Fruit fly (Drosophila melanogaster) whole organism, embryonic: ENCODE measurements around the gene Hs6st.

Source experiments
- Antp ChIP-seq: fragments of 200-800 bp; sonication (Bioruptor generic); optimal IDR thresholded peaks from 3 replicates; lab custom pipeline; 2016; ENCODE audit warnings: missing biosample characterization, missing genetic modification characterization
- Bteb2 ChIP-seq: fragments of 200-800 bp; sonication (Bioruptor generic); optimal IDR thresholded peaks from 2 replicates; lab custom pipeline; 2016; ENCODE audit warnings: missing biosample characterization, missing genetic modification characterization
- CG10267 ChIP-seq: fragments of 200-800 bp; sonication (Bioruptor generic); optimal IDR thresholded peaks from 2 replicates; lab custom pipeline; 2018; ENCODE audit warnings: missing biosample characterization, mild to moderate bottlenecking, missing genetic modification characterization, moderate library complexity
- CG10654 ChIP-seq: fragments of 200-800 bp; sonication (Bioruptor generic); optimal IDR thresholded peaks from 2 replicates; lab custom pipeline; 2016; ENCODE audit warnings: missing biosample characterization, missing genetic modification characterization
- CG10959 ChIP-seq: fragments of 200-800 bp; sonication (Bioruptor generic); IDR thresholded peaks from 2 replicates; pipeline ENCODE4 v1.3.6; 2022; ENCODE audit warnings: missing biosample characterization, missing genetic modification characterization
- CG11398 ChIP-seq: fragments of 200-800 bp; sonication (Bioruptor generic); optimal IDR thresholded peaks from 2 replicates; lab custom pipeline; 2016; ENCODE audit warnings: missing biosample characterization, missing genetic modification characterization
- CG11504 ChIP-seq: fragments of 200-800 bp; sonication (Bioruptor generic); optimal IDR thresholded peaks from 3 replicates; lab custom pipeline; 2019; ENCODE audit warnings: missing biosample characterization, mild to moderate bottlenecking, missing genetic modification characterization, moderate library complexity
- CG11695 ChIP-seq: fragments of 200-800 bp; sonication (Bioruptor generic); IDR thresholded peaks from 3 replicates; pipeline ENCODE4 v1.3.6; 2022; ENCODE audit warnings: missing biosample characterization, missing genetic modification characterization
- CG1233 ChIP-seq: fragments of 200-800 bp; sonication (Bioruptor generic); optimal IDR thresholded peaks from 4 replicates; lab custom pipeline; 2018; ENCODE audit warnings: missing biosample characterization, mild to moderate bottlenecking, missing genetic modification characterization
- CG14710 ChIP-seq: fragments of 200-800 bp; sonication (Bioruptor generic); optimal IDR thresholded peaks from 3 replicates; lab custom pipeline; 2019; ENCODE audit warnings: missing biosample characterization, mild to moderate bottlenecking, missing genetic modification characterization, moderate library complexity
- CG30403 ChIP-seq: fragments of 200-800 bp; sonication (Bioruptor generic); optimal IDR thresholded peaks from 3 replicates; lab custom pipeline; 2016; ENCODE audit warnings: missing biosample characterization, missing genetic modification characterization
- CG31388 ChIP-seq: fragments of 200-800 bp; sonication (Bioruptor generic); optimal IDR thresholded peaks from 2 replicates; lab custom pipeline; 2016; ENCODE audit warnings: missing biosample characterization, missing genetic modification characterization
- CG32532 ChIP-seq: fragments of 200-800 bp; sonication (Bioruptor generic); IDR thresholded peaks from 2 replicates; pipeline ENCODE4 v1.3.6; 2022; ENCODE audit warnings: missing biosample characterization, missing genetic modification characterization
- CG6272 ChIP-seq: fragments of 200-800 bp; sonication (Bioruptor generic); IDR thresholded peaks from 2 replicates; pipeline ENCODE4 v1.3.6; 2022; ENCODE audit warnings: missing biosample characterization, missing genetic modification characterization
- CG9817 ChIP-seq: fragments of 200-800 bp; sonication (Bioruptor generic); optimal IDR thresholded peaks from 2 replicates; lab custom pipeline; 2018; ENCODE audit warnings: missing biosample characterization, mild to moderate bottlenecking, missing genetic modification characterization, moderate library complexity
- CG9932 ChIP-seq: fragments of 200-800 bp; sonication (Bioruptor generic); IDR thresholded peaks from 2 replicates; pipeline ENCODE4 v1.3.6; 2022; ENCODE audit warnings: missing biosample characterization, missing genetic modification characterization
- Chrac-16 ChIP-seq: fragments of 200-800 bp; sonication (Bioruptor generic); optimal IDR thresholded peaks from 3 replicates; lab custom pipeline; 2016; ENCODE audit warnings: missing biosample characterization, missing genetic modification characterization
- CrebB ChIP-seq: fragments of 200-800 bp; sonication (Bioruptor generic); optimal IDR thresholded peaks from 3 replicates; lab custom pipeline; 2018; ENCODE audit warnings: missing biosample characterization, mild to moderate bottlenecking, missing genetic modification characterization
- Dek ChIP-seq: fragments of 200-800 bp; sonication (Bioruptor generic); optimal IDR thresholded peaks from 3 replicates; lab custom pipeline; 2019; ENCODE audit warnings: missing biosample characterization, mild to moderate bottlenecking, missing genetic modification characterization, moderate library complexity
- Ets65A ChIP-seq: fragments of 200-800 bp; sonication (Bioruptor generic); peaks from one replicate; lab custom pipeline; 2016; ENCODE audit warnings: missing biosample characterization, missing genetic modification characterization
- HLH3B ChIP-seq: fragments of 200-800 bp; sonication (Bioruptor generic); IDR thresholded peaks from 2 replicates; pipeline ENCODE4 v1.3.6; 2022; ENCODE audit warnings: missing biosample characterization, missing genetic modification characterization
- HLH4C ChIP-seq: fragments of 200-800 bp; sonication (Bioruptor generic); IDR thresholded peaks from 3 replicates; pipeline ENCODE4 v1.3.6; 2022; ENCODE audit warnings: missing biosample characterization, missing genetic modification characterization; ENCODE audit not compliant: partially characterized antibody
- HmgD ChIP-seq: fragments of 200-800 bp; sonication (Bioruptor generic); optimal IDR thresholded peaks from 3 replicates; lab custom pipeline; 2016; ENCODE audit warnings: missing biosample characterization, missing genetic modification characterization
- Hr39 ChIP-seq: fragments of >200 bp; optimal IDR thresholded peaks from 2 replicates; lab custom pipeline; 2017
- Hr51 ChIP-seq, 2 experiments: fragments of 200-800 bp; sonication (Bioruptor generic); optimal IDR thresholded peaks; 2 replicates in 1 of 2; 3 replicates in 1 of 2; lab custom pipeline; 2016 to 2018; ENCODE audit warnings: missing biosample characterization in 2 of 2, missing genetic modification characterization in 2 of 2, mild to moderate bottlenecking in 1 of 2, moderate library complexity in 1 of 2
- Med ChIP-seq: fragments of 200-800 bp; sonication (Bioruptor generic); peaks from one replicate; lab custom pipeline; 2016; ENCODE audit warnings: missing biosample characterization, missing genetic modification characterization, mild to moderate bottlenecking, inconsistent platforms, moderate library complexity
- NFAT ChIP-seq: fragments of 200-800 bp; sonication (Bioruptor generic); IDR thresholded peaks from 2 replicates; pipeline ENCODE4 v1.3.6; 2022; ENCODE audit warnings: missing biosample characterization, missing genetic modification characterization
- NfI ChIP-seq: fragments of 200-800 bp; sonication (Bioruptor generic); optimal IDR thresholded peaks from 3 replicates; lab custom pipeline; 2018; ENCODE audit warnings: missing biosample characterization, mild to moderate bottlenecking, missing genetic modification characterization, moderate library complexity
- ash1 ChIP-seq: fragments of 200-800 bp; sonication (Bioruptor generic); optimal IDR thresholded peaks from 2 replicates; lab custom pipeline; 2018; ENCODE audit warnings: missing biosample characterization, mild to moderate bottlenecking, missing genetic modification characterization
- bsh ChIP-seq, 2 experiments: fragments of 200-800 bp; sonication (Bioruptor generic); optimal IDR thresholded peaks; 2 replicates each; lab custom pipeline; 2017 to 2018; ENCODE audit warnings: mild to moderate bottlenecking in 2 of 2, missing biosample characterization in 2 of 2, missing genetic modification characterization in 2 of 2, moderate library complexity in 1 of 2
- cad ChIP-seq: fragments of >200 bp; optimal IDR thresholded peaks from 2 replicates; lab custom pipeline; 2017; ENCODE audit warnings: missing biosample characterization, missing genetic modification characterization
- chif ChIP-seq, 2 experiments: fragments of 200-800 bp; sonication (Bioruptor generic); optimal IDR thresholded peaks; 3 replicates each; lab custom pipeline; 2016; ENCODE audit warnings: missing biosample characterization in 2 of 2, missing genetic modification characterization in 2 of 2
- corto ChIP-seq: fragments of 200-800 bp; sonication (Bioruptor generic); optimal IDR thresholded peaks from 2 replicates; lab custom pipeline; 2016; ENCODE audit warnings: missing biosample characterization, mild to moderate bottlenecking, missing genetic modification characterization, moderate library complexity
- da ChIP-seq: fragments of 200-800 bp; sonication (Bioruptor generic); optimal IDR thresholded peaks from 2 replicates; lab custom pipeline; 2016; ENCODE audit warnings: missing biosample characterization, missing genetic modification characterization
- dan ChIP-seq: fragments of 200-800 bp; sonication (Bioruptor generic); IDR thresholded peaks from 2 replicates; pipeline ENCODE4 v1.3.6; 2022; ENCODE audit warnings: missing biosample characterization, missing genetic modification characterization
- fd64A ChIP-seq: fragments of 200-800 bp; sonication (Bioruptor generic); optimal IDR thresholded peaks from 3 replicates; lab custom pipeline; 2018; ENCODE audit warnings: missing biosample characterization, mild to moderate bottlenecking, missing genetic modification characterization
- fd96Cb ChIP-seq: fragments of 200-800 bp; sonication (Bioruptor generic); optimal IDR thresholded peaks from 2 replicates; lab custom pipeline; 2018; ENCODE audit warnings: missing biosample characterization, mild to moderate bottlenecking, missing genetic modification characterization, moderate library complexity
- gem ChIP-seq: fragments of 200-800 bp; sonication (Bioruptor generic); optimal IDR thresholded peaks from 2 replicates; lab custom pipeline; 2019; ENCODE audit warnings: missing biosample characterization, mild to moderate bottlenecking, missing genetic modification characterization, moderate library complexity
- hb ChIP-seq: fragments of 200-800 bp; sonication (Bioruptor generic); IDR thresholded peaks from 3 replicates; pipeline ENCODE4 v1.3.6; 2022; ENCODE audit warnings: missing biosample characterization, missing genetic modification characterization; ENCODE audit not compliant: partially characterized antibody
- insv ChIP-seq, 2 experiments: fragments of 200-800 bp; sonication (Bioruptor generic); optimal IDR thresholded peaks; 3 replicates each; lab custom pipeline; 2016 to 2018; ENCODE audit warnings: missing biosample characterization in 2 of 2, missing genetic modification characterization in 2 of 2
- jigr1 ChIP-seq: fragments of 200-800 bp; sonication (Bioruptor generic); IDR thresholded peaks from 3 replicates; pipeline ENCODE4 v1.3.6; 2022; ENCODE audit warnings: missing biosample characterization, missing genetic modification characterization
- kni ChIP-seq: fragments of 200-800 bp; sonication (Bioruptor generic); optimal IDR thresholded peaks from 3 replicates; lab custom pipeline; 2017; ENCODE audit warnings: mild to moderate bottlenecking, missing biosample characterization, missing genetic modification reagents, missing genetic modification characterization
- nau ChIP-seq: fragments of 200-800 bp; sonication (Bioruptor generic); optimal IDR thresholded peaks from 3 replicates; lab custom pipeline; 2017; ENCODE audit warnings: missing biosample characterization, mild to moderate bottlenecking, missing genetic modification characterization, missing genetic modification reagents
- odd ChIP-seq: fragments of 200-800 bp; sonication (Bioruptor generic); optimal IDR thresholded peaks from 2 replicates; lab custom pipeline; 2017; ENCODE audit warnings: missing biosample characterization, mild to moderate bottlenecking, missing genetic modification characterization
- otp ChIP-seq: fragments of 200-800 bp; sonication (Bioruptor generic); IDR thresholded peaks from 3 replicates; pipeline ENCODE4, ENCODE4 v1.3.6; 2022; ENCODE audit warnings: missing biosample characterization, missing genetic modification characterization
- rib ChIP-seq: fragments of 200-800 bp; sonication (Bioruptor generic); IDR thresholded peaks from 2 replicates; pipeline ENCODE4 v1.3.6; 2022; ENCODE audit warnings: missing biosample characterization, missing genetic modification characterization
- ro ChIP-seq: fragments of 200-800 bp; sonication (Bioruptor generic); IDR thresholded peaks from 2 replicates; pipeline ENCODE4 v1.3.6; 2022; ENCODE audit warnings: missing biosample characterization, missing genetic modification characterization
- toy ChIP-seq: fragments of 200-800 bp; sonication (Bioruptor generic); IDR thresholded peaks from 2 replicates; pipeline ENCODE4 v1.3.6; 2022; ENCODE audit warnings: missing biosample characterization, missing genetic modification characterization
- vvl ChIP-seq: fragments of 200-800 bp; sonication (Bioruptor generic); IDR thresholded peaks from 2 replicates; pipeline ENCODE4 v1.3.6; 2022; ENCODE audit warnings: missing biosample characterization, missing genetic modification characterization
- yki ChIP-seq: fragments of >200 bp; optimal IDR thresholded peaks from 3 replicates; lab custom pipeline; 2018

The Hs6st gene

dm6 chr3R:20001595-20001997, 6.7 kb downstream of the Hs6st start (continued):
- TF ChIP-seq gem (tag; lab: Kevin White, UChicago) (peak; percentile 44), Hr51 (GFP tag; optimal IDR thresholded peaks at IDR 0.05; lab: Kevin White, UChicago) (peak in 1 of 2 experiments; percentile 33), Med (GFP tag; lab: Kevin White, UChicago) (peak; percentile 73), HLH4C (GFP tag; lab: Robert Waterston, UW) (no peak), CG32532 (GFP tag; lab: Robert Waterston, UW) (peak; percentile 24; the same call in 1 of the 2 replicates), HLH3B (GFP tag; lab: Robert Waterston, UW) (no peak), CG30403 (peak; percentile 18), CG11695 (no peak), CG10267 (tag; lab: Kevin White, UChicago) (peak; percentile 2), CG11504 (tag; lab: Kevin White, UChicago) (peak; percentile 45)

- TF ChIP-seq Dek (tag; lab: Kevin White, UChicago) (peak; percentile 73), Bteb2 (GFP tag; lab: Kevin White, UChicago) (peak; percentile 39), insv (GFP tag; optimal IDR thresholded peaks at IDR 0.05; lab: Kevin White, UChicago) (no peak), CG9932 (GFP tag; lab: Robert Waterston, UW) (peak; percentile 77), CG30403 (peak; percentile 74), NFAT (GFP tag; lab: Robert Waterston, UW) (no peak; the same call in 1 of the 2 replicates), CG6272 (peak; percentile 57; the same call in 1 of the 2 replicates), cad (GFP tag; lab: Kevin White, UChicago) (no peak), fd64A (GFP tag; lab: Kevin White, UChicago) (peak; percentile 20), fd96Cb (tag; lab: Kevin White, UChicago) (peak; percentile 82), otp (peak; percentile 85), yki (no peak), vvl (GFP tag; lab: Robert Waterston, UW) (peak; percentile 92), CG14710 (tag; lab: Kevin White, UChicago) (peak; percentile 84), CG10654 (GFP tag; lab: Kevin White, UChicago) (peak; percentile 58), NfI (GFP tag; lab: Kevin White, UChicago) (peak; percentile 67), Chrac-16 (GFP tag; lab: Kevin White, UChicago) (peak; percentile 73), Ets65A (GFP tag; lab: Kevin White, UChicago) (no peak), dan (GFP tag; lab: Robert Waterston, UW) (no peak; the same call in 1 of the 2 replicates), Hr39 (no peak), CG9817 (tag; lab: Kevin White, UChicago) (peak; percentile 77), CG1233 (GFP tag; lab: Kevin White, UChicago) (peak; percentile 56), CG11398 (GFP tag; lab: Kevin White, UChicago) (no peak), bsh (GFP tag; optimal IDR thresholded peaks at IDR 0.05; lab: Kevin White, UChicago) (peak; percentile 21 to 92), ash1 (GFP tag; lab: Kevin White, UChicago) (no peak), HmgD (GFP tag; lab: Kevin White, UChicago) (no peak), odd (peak; percentile 57), Antp (no peak), jigr1 (GFP tag; lab: Robert Waterston, UW) (peak; percentile 71; the same call in 1 of the 3 replicates), CrebB (peak; percentile 63), toy (GFP tag; lab: Robert Waterston, UW) (peak; percentile 69), chif (GFP tag; optimal IDR thresholded peaks at IDR 0.05; lab: Kevin White, UChicago) (peak; percentile 13 to 23), rib (GFP tag; lab: Robert Waterston, UW) (0 out of 2 replicates have a peak, but pooled peaks have one; percentile 30), kni (GFP tag; lab: Kevin White, UChicago) (no peak), ro (GFP tag; lab: Robert Waterston, UW) (peak; percentile 55; the same call in 1 of the 2 replicates), corto (GFP tag; lab: Kevin White, UChicago) (peak; percentile 1), da (GFP tag; lab: Kevin White, UChicago) (no peak), CG10959 (GFP tag; lab: Robert Waterston, UW) (peak; percentile 62), nau (GFP tag; lab: Kevin White, UChicago) (no peak), hb (GFP tag; lab: Robert Waterston, UW) (no peak), CG31388 (peak; percentile 12)
Measured at dm6 chr3R:19999474-19999873, 8.8 kb downstream of the Hs6st start.
